Worm (Caenorhabditis elegans) whole organism, early embryonic: ENCODE data around the gene M02E1.3.

Experiments
- B0310.2 ChIP-seq: sonication (generic microtip); optimal IDR thresholded peaks from 2 replicates; lab custom pipeline; 2016; ENCODE audit warnings: mild to moderate bottlenecking, missing genetic modification characterization, missing compliant biosample characterization
- aly-1 ChIP-seq: sonication (generic microtip); optimal IDR thresholded peaks from 2 replicates; lab custom pipeline; 2016; ENCODE audit warnings: missing genetic modification characterization, missing compliant biosample characterization
- ama-1 ChIP-seq: fragments of 150-350 bp; optimal IDR thresholded peaks from 2 replicates; lab custom pipeline; 2014
- ceh-13 ChIP-seq: fragments of 200-800 bp; sonication (Bioruptor generic); optimal IDR thresholded peaks from 2 replicates; lab custom pipeline; 2018; ENCODE audit warnings: mild to moderate bottlenecking, missing genetic modification characterization, missing compliant biosample characterization
- ceh-36 ChIP-seq: sonication (generic microtip); optimal IDR thresholded peaks from 2 replicates; lab custom pipeline; 2016; ENCODE audit warnings: missing genetic modification characterization, inconsistent platforms, missing compliant biosample characterization
- ets-7 ChIP-seq: sonication (generic microtip); optimal IDR thresholded peaks from 2 replicates; lab custom pipeline; 2016; ENCODE audit warnings: missing genotype, missing genetic modification characterization, missing compliant biosample characterization
- flt-1 ChIP-seq: fragments of 200-800 bp; sonication (Bioruptor generic); IDR thresholded peaks from 2 replicates; pipeline ENCODE4 v1.3.6; 2022; ENCODE audit warnings: missing genetic modification characterization, missing compliant biosample characterization
- hmbx-1 ChIP-seq: sonication (generic microtip); optimal IDR thresholded peaks from 2 replicates; lab custom pipeline; 2016; ENCODE audit warnings: mild to moderate bottlenecking, missing genetic modification characterization, missing compliant biosample characterization
- hnd-1 ChIP-seq: sonication (generic microtip); optimal IDR thresholded peaks from 2 replicates; lab custom pipeline; 2016; ENCODE audit warnings: missing genetic modification characterization, missing compliant biosample characterization
- scrt-1 ChIP-seq: fragments of 200-800 bp; sonication (Bioruptor generic); IDR thresholded peaks from 2 replicates; pipeline ENCODE4 v1.3.6; 2022; ENCODE audit warnings: missing genetic modification characterization, missing compliant biosample characterization
- sea-1 ChIP-seq: fragments of 200-800 bp; sonication (Bioruptor generic); conservative IDR thresholded peaks from 2 replicates; pipeline ENCODE4 v1.3.6; 2022; ENCODE audit warnings: missing genetic modification characterization, missing compliant biosample characterization

- no peak for TF ChIP-seq scrt-1 (GFP tag; lab: Robert Waterston, UW)
- no peak for TF ChIP-seq hnd-1
- TF ChIP-seq ceh-36 (tag; lab: Kevin White, UChicago) = no peak
- no peak for TF ChIP-seq B0310.2 (tag; lab: Kevin White, UChicago)
- TF ChIP-seq ama-1 (lab: Kevin White, UChicago) = no peak
- TF ChIP-seq hmbx-1 = no peak
- TF ChIP-seq flt-1 (GFP tag; lab: Robert Waterston, UW) = no peak
- no peak for TF ChIP-seq sea-1 (GFP tag; lab: Robert Waterston, UW)
- no peak for TF ChIP-seq ceh-13 (GFP tag; lab: Kevin White, UChicago)
- no peak for TF ChIP-seq ets-7 (tag; lab: Kevin White, UChicago)
- TF ChIP-seq aly-1 (tag; lab: Kevin White, UChicago) = no peak
These were observed 17.3 kb upstream of the M02E1.3 start for ce11 chrX:305057-305456.
